Fruit fly (Drosophila melanogaster) whole organism: ENCODE measurements around the gene Mal-B2.
A peak's percentile ranks its signal among the peaks of the same experiment; 100 is the strongest.

Source experiments
- CG8478 ChIP-seq: fragments of >200 bp; optimal IDR thresholded peaks from 2 replicates; lab custom pipeline; 2018; ENCODE audit warnings: inconsistent platforms
- Dll ChIP-seq: fragments of >200 bp; optimal IDR thresholded peaks from 2 replicates; lab custom pipeline; 2017
- psq ChIP-seq: fragments of >200 bp; optimal IDR thresholded peaks from 2 replicates; lab custom pipeline; 2017
- usp ChIP-seq: fragments of >200 bp; optimal IDR thresholded peaks from 2 replicates; lab custom pipeline; 2017; ENCODE audit warnings: missing biosample characterization, missing genetic modification characterization, mixed read lengths

dm6 chr2L:11806701-11807674 is 42.8 kb upstream of the Mal-B2 start:
- TF ChIP-seq Dll: peak; percentile 92
- no peak for TF ChIP-seq CG8478
- TF ChIP-seq usp (GFP tag; lab: Kevin White, UChicago): no peak
- TF ChIP-seq psq (lab: Kevin White, UChicago): peak; percentile 81
